Fruit fly (Drosophila melanogaster) whole organism, embryonic: Measurements from ENCODE around the gene CG1785.

Experiments used
- Antp ChIP-seq: fragments of 200-800 bp; sonication (Bioruptor generic); optimal IDR thresholded peaks from 3 replicates; lab custom pipeline; 2016; ENCODE audit warnings: missing biosample characterization, missing genetic modification characterization
- CG11456 ChIP-seq: fragments of 200-800 bp; sonication (Bioruptor generic); IDR thresholded peaks from 3 replicates; pipeline ENCODE4 v1.3.6; 2022; ENCODE audit warnings: missing biosample characterization, missing genetic modification characterization
- CG14965 ChIP-seq: fragments of 200-800 bp; sonication (Bioruptor generic); optimal IDR thresholded peaks from 2 replicates; lab custom pipeline; 2016; ENCODE audit warnings: missing biosample characterization, missing genetic modification characterization, borderline replicate concordance
- CG15601 ChIP-seq: fragments of 200-800 bp; sonication (Bioruptor generic); optimal IDR thresholded peaks from 3 replicates; lab custom pipeline; 2019; ENCODE audit warnings: missing biosample characterization, mild to moderate bottlenecking, missing genetic modification characterization, moderate library complexity
- CG1602 ChIP-seq: fragments of 200-800 bp; sonication (Bioruptor generic); optimal IDR thresholded peaks from 3 replicates; lab custom pipeline; 2016; ENCODE audit warnings: missing biosample characterization, missing genetic modification characterization
- CG1603 ChIP-seq: fragments of 200-800 bp; sonication (Bioruptor generic); optimal IDR thresholded peaks from 2 replicates; lab custom pipeline; 2019; ENCODE audit warnings: missing biosample characterization, mild to moderate bottlenecking, missing genetic modification characterization, moderate library complexity
- CG2199 ChIP-seq: fragments of 200-800 bp; sonication (Bioruptor generic); IDR thresholded peaks from 3 replicates; pipeline ENCODE4 v1.3.6; 2022; ENCODE audit warnings: missing biosample characterization, missing genetic modification characterization
- CG2712 ChIP-seq: fragments of 200-800 bp; optimal IDR thresholded peaks from 3 replicates; lab custom pipeline; 2019; ENCODE audit warnings: missing biosample characterization, mild to moderate bottlenecking, missing genetic modification characterization, moderate library complexity
- CG31365 ChIP-seq: fragments of 200-800 bp; sonication (Bioruptor generic); optimal IDR thresholded peaks from 2 replicates; lab custom pipeline; 2018; ENCODE audit warnings: missing biosample characterization, mild to moderate bottlenecking, missing genetic modification characterization
- CG31441 ChIP-seq: fragments of 200-800 bp; sonication (Bioruptor generic); IDR thresholded peaks from 2 replicates; pipeline ENCODE4 v1.3.6; 2022; ENCODE audit warnings: missing biosample characterization, missing genetic modification characterization
- CG4328 ChIP-seq: fragments of 200-800 bp; sonication (Bioruptor generic); optimal IDR thresholded peaks from 3 replicates; lab custom pipeline; 2017; ENCODE audit warnings: missing biosample characterization, missing genetic modification reagents, missing genetic modification characterization
- CG4730 ChIP-seq: fragments of 200-800 bp; sonication (Bioruptor generic); IDR thresholded peaks from 2 replicates; pipeline ENCODE4 v1.3.6; 2022; ENCODE audit warnings: missing biosample characterization, missing genetic modification characterization
- CG4854 ChIP-seq: fragments of 200-800 bp; sonication (Bioruptor generic); optimal IDR thresholded peaks from 2 replicates; lab custom pipeline; 2016; ENCODE audit warnings: missing biosample characterization, missing genetic modification characterization, inconsistent platforms
- CG6254 ChIP-seq: fragments of 200-800 bp; sonication (Bioruptor generic); optimal IDR thresholded peaks from 3 replicates; lab custom pipeline; 2017; ENCODE audit warnings: mild to moderate bottlenecking, missing biosample characterization, missing genetic modification reagents, missing genetic modification characterization
- CG7357 ChIP-seq: fragments of 200-800 bp; sonication (Bioruptor generic); IDR thresholded peaks from 3 replicates; pipeline ENCODE4 v1.3.6; 2022; ENCODE audit warnings: missing biosample characterization, missing genetic modification characterization
- CG7786 ChIP-seq: fragments of 200-800 bp; sonication (Bioruptor generic); optimal IDR thresholded peaks from 2 replicates; lab custom pipeline; 2016; ENCODE audit warnings: missing biosample characterization, missing genetic modification characterization
- CG7987 ChIP-seq: fragments of 200-800 bp; sonication (Bioruptor generic); optimal IDR thresholded peaks from 2 replicates; lab custom pipeline; 2018; ENCODE audit warnings: missing biosample characterization, mild to moderate bottlenecking, missing genetic modification characterization, moderate library complexity
- CG9797 ChIP-seq: fragments of 200-800 bp; sonication (Bioruptor generic); optimal IDR thresholded peaks from 3 replicates; lab custom pipeline; 2018; ENCODE audit warnings: missing biosample characterization, mild to moderate bottlenecking, missing genetic modification characterization
- CkIIα-i1 ChIP-seq: fragments of 200-800 bp; sonication (Bioruptor generic); IDR thresholded peaks from 2 replicates; pipeline ENCODE4 v1.3.6; 2022; ENCODE audit warnings: missing biosample characterization, missing genetic modification characterization
- D ChIP-seq, 2 experiments: fragments of 200-800 bp in 1 of 2; fragments of >200 bp in 1 of 2; sonication (Bioruptor generic) in 1 of 2; optimal IDR thresholded peaks; 2 replicates in 1 of 2; 3 replicates in 1 of 2; lab custom pipeline; 2017; ENCODE audit warnings: mild to moderate bottlenecking in 1 of 2, missing biosample characterization in 1 of 2, missing genetic modification characterization in 1 of 2, missing genetic modification reagents in 1 of 2
- Dek ChIP-seq: fragments of 200-800 bp; sonication (Bioruptor generic); optimal IDR thresholded peaks from 3 replicates; lab custom pipeline; 2019; ENCODE audit warnings: missing biosample characterization, mild to moderate bottlenecking, missing genetic modification characterization, moderate library complexity
- E2f1 ChIP-seq: fragments of 200-800 bp; sonication (Bioruptor generic); IDR thresholded peaks from 2 replicates; pipeline ENCODE4 v1.3.6; 2022; ENCODE audit warnings: missing biosample characterization, missing genetic modification characterization
- Ets97D ChIP-seq: fragments of 200-800 bp; sonication (Bioruptor generic); optimal IDR thresholded peaks from 3 replicates; lab custom pipeline; 2016; ENCODE audit warnings: missing biosample characterization, missing genetic modification characterization
- Fer1 ChIP-seq: fragments of 200-800 bp; sonication (Bioruptor generic); optimal IDR thresholded peaks from 2 replicates; lab custom pipeline; 2017; ENCODE audit warnings: missing biosample characterization, mild to moderate bottlenecking, missing genetic modification characterization
- HLHmδ ChIP-seq: fragments of 200-800 bp; sonication (Bioruptor generic); optimal IDR thresholded peaks from 2 replicates; lab custom pipeline; 2018; ENCODE audit warnings: missing biosample characterization, mild to moderate bottlenecking, missing genetic modification characterization, moderate library complexity
- Hmr ChIP-seq: fragments of 200-800 bp; sonication (Bioruptor generic); optimal IDR thresholded peaks from 3 replicates; lab custom pipeline; 2017; ENCODE audit warnings: mild to moderate bottlenecking, missing biosample characterization, missing genetic modification reagents, missing genetic modification characterization
- Hr51 ChIP-seq, 2 experiments: fragments of 200-800 bp; sonication (Bioruptor generic); optimal IDR thresholded peaks; 2 replicates in 1 of 2; 3 replicates in 1 of 2; lab custom pipeline; 2016 to 2018; ENCODE audit warnings: missing biosample characterization in 2 of 2, missing genetic modification characterization in 2 of 2, mild to moderate bottlenecking in 1 of 2, moderate library complexity in 1 of 2
- Jarid2 ChIP-seq: fragments of 200-800 bp; sonication (Bioruptor generic); optimal IDR thresholded peaks from 3 replicates; lab custom pipeline; 2017; ENCODE audit warnings: mild to moderate bottlenecking, missing biosample characterization, missing genetic modification reagents, missing genetic modification characterization
- MBD-R2 ChIP-seq: fragments of 200-800 bp; sonication (Bioruptor generic); IDR thresholded peaks from 2 replicates; pipeline ENCODE4 v1.3.6; 2022; ENCODE audit warnings: missing biosample characterization, missing genetic modification characterization
- NC2β ChIP-seq: fragments of 200-800 bp; sonication (Bioruptor generic); optimal IDR thresholded peaks from 2 replicates; lab custom pipeline; 2016; ENCODE audit warnings: missing biosample characterization, missing genetic modification characterization
- PHDP ChIP-seq: fragments of 200-800 bp; sonication (Bioruptor generic); optimal IDR thresholded peaks from 3 replicates; lab custom pipeline; 2018; ENCODE audit warnings: missing biosample characterization, mild to moderate bottlenecking, missing genetic modification characterization, moderate library complexity
- Rfx ChIP-seq: fragments of 200-800 bp; sonication (Bioruptor generic); IDR thresholded peaks from 2 replicates; pipeline ENCODE4 v1.3.6; 2022; ENCODE audit warnings: missing biosample characterization, missing genetic modification characterization
- Sox100B ChIP-seq: fragments of 200-800 bp; sonication (Bioruptor generic); optimal IDR thresholded peaks from 3 replicates; lab custom pipeline; 2018; ENCODE audit warnings: missing biosample characterization, mild to moderate bottlenecking, missing genetic modification characterization
- Sry-β ChIP-seq: fragments of 200-800 bp; sonication (Bioruptor generic); optimal IDR thresholded peaks from 2 replicates; lab custom pipeline; 2018; ENCODE audit warnings: missing biosample characterization, mild to moderate bottlenecking, missing genetic modification characterization, moderate library complexity
- Ssrp ChIP-seq: fragments of 200-800 bp; sonication (Bioruptor generic); optimal IDR thresholded peaks from 2 replicates; lab custom pipeline; 2018; ENCODE audit warnings: missing biosample characterization, mild to moderate bottlenecking, missing genetic modification characterization, moderate library complexity
- Xrp1 ChIP-seq: fragments of 200-800 bp; sonication (Bioruptor generic); IDR thresholded peaks from 2 replicates; pipeline ENCODE4 v1.3.6; 2022; ENCODE audit warnings: missing biosample characterization, missing genetic modification characterization
- ara ChIP-seq: fragments of 200-800 bp; sonication (Bioruptor generic); IDR thresholded peaks from 2 replicates; pipeline ENCODE4 v1.3.6; 2022; ENCODE audit warnings: missing biosample characterization, missing genetic modification characterization
- bbx ChIP-seq: fragments of 200-800 bp; sonication (Bioruptor generic); IDR thresholded peaks from 2 replicates; pipeline ENCODE4 v1.3.6; 2022; ENCODE audit warnings: missing biosample characterization, missing genetic modification characterization; ENCODE audit not compliant: partially characterized antibody
- ewg ChIP-seq: fragments of 200-800 bp; sonication (Bioruptor generic); optimal IDR thresholded peaks from 3 replicates; lab custom pipeline; 2017; ENCODE audit warnings: mild to moderate bottlenecking, missing biosample characterization, missing genetic modification reagents, missing genetic modification characterization
- eyg ChIP-seq: fragments of 200-800 bp; sonication (Bioruptor generic); optimal IDR thresholded peaks from 3 replicates; lab custom pipeline; 2016; ENCODE audit warnings: missing biosample characterization, missing genetic modification characterization
- gfzf ChIP-seq: fragments of 200-800 bp; sonication (Bioruptor generic); optimal IDR thresholded peaks from 2 replicates; lab custom pipeline; 2016; ENCODE audit warnings: missing biosample characterization, mild to moderate bottlenecking, missing genetic modification characterization, moderate library complexity
- ind ChIP-seq: fragments of 200-800 bp; sonication (Bioruptor generic); optimal IDR thresholded peaks from 3 replicates; lab custom pipeline; 2016; ENCODE audit warnings: missing biosample characterization, missing genetic modification characterization
- kah ChIP-seq: fragments of 200-800 bp; sonication (Bioruptor generic); optimal IDR thresholded peaks from 2 replicates; lab custom pipeline; 2018; ENCODE audit warnings: missing biosample characterization, mild to moderate bottlenecking, missing genetic modification characterization
- phol ChIP-seq: fragments of 200-800 bp; sonication (Bioruptor generic); optimal IDR thresholded peaks from 3 replicates; lab custom pipeline; 2018; ENCODE audit warnings: missing biosample characterization, mild to moderate bottlenecking, missing genetic modification characterization, moderate library complexity
- sisA ChIP-seq: fragments of 200-800 bp; sonication (Bioruptor generic); IDR thresholded peaks from 2 replicates; pipeline ENCODE4 v1.3.6; 2022; ENCODE audit warnings: missing biosample characterization, missing genetic modification characterization
- tap ChIP-seq: fragments of 200-800 bp; optimal IDR thresholded peaks from 3 replicates; lab custom pipeline; 2019; ENCODE audit warnings: missing biosample characterization, mild to moderate bottlenecking, missing genetic modification characterization, moderate library complexity
- vfl ChIP-seq: fragments of 200-800 bp; sonication (Bioruptor generic); optimal IDR thresholded peaks from 2 replicates; lab custom pipeline; 2016; ENCODE audit warnings: missing biosample characterization, missing genetic modification characterization
- vvl ChIP-seq: fragments of 200-800 bp; sonication (Bioruptor generic); IDR thresholded peaks from 2 replicates; pipeline ENCODE4 v1.3.6; 2022; ENCODE audit warnings: missing biosample characterization, missing genetic modification characterization
- zfh1 ChIP-seq: fragments of 200-800 bp; sonication (Bioruptor generic); IDR thresholded peaks from 3 replicates; pipeline ENCODE4 v1.3.6; 2022; ENCODE audit warnings: missing biosample characterization, missing genetic modification characterization

Gene CG1785

DNA sequence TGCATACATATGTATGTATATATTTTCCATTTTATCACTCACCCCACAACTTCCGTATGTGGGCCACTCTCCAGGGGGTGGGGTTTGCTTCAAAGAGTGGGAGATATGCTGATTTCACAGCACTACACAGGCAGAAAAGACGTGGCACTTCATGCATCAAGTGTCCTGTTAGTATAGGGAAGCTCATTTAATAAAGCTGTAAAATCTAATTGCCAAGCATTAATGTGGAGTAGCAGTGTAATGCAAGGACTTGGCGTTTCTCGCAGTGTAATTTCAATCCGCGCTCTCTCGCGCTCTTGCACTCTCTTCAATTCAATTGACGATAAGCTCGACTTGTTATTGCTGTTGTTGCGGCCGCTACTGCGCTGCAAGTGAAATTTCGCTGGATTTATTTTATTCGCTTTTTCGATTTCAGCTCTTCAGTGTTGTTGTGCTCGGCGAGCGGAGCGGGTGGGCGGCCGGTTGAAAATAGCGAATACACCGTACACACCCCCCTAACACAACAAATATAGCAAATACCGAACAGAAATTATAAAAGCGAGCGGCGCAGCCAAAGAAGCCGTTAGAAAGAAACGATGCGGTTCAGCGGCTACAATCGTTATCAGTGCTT lies 5.4 kb upstream of the CG1785 start, which contains the start of gene Hexo2 (continued):
- TF ChIP-seq CG2712 (tag; lab: Kevin White, UChicago) (peak; percentile 94), PHDP (peak; percentile 86), Antp (GFP tag; lab: Kevin White, UChicago) (peak; percentile 98), MBD-R2 (GFP tag; lab: Robert Waterston, UW) (peak; percentile 60; the same call in 1 of the 2 replicates), CG14965 (GFP tag; lab: Kevin White, UChicago) (peak; percentile 80), CG11456 (GFP tag; lab: Robert Waterston, UW) (peak; percentile 95), E2f1 (GFP tag; lab: Robert Waterston, UW) (peak; percentile 93), gfzf (GFP tag; lab: Kevin White, UChicago) (peak; percentile 5), Sry-β (GFP tag; lab: Kevin White, UChicago) (peak; percentile 44), CG1603 (peak; percentile 97), NC2β (GFP tag; lab: Kevin White, UChicago) (peak; percentile 93), CG4854 (GFP tag; lab: Kevin White, UChicago) (peak; percentile 86), kah (GFP tag; lab: Kevin White, UChicago) (peak; percentile 81), phol (tag; lab: Kevin White, UChicago) (peak; percentile 93), ewg (GFP tag; lab: Kevin White, UChicago) (peak; percentile 93), ind (GFP tag; lab: Kevin White, UChicago) (peak; percentile 94), CG6254 (peak; percentile 88), CG4328 (peak; percentile 63), Sox100B (peak; percentile 89), CG15601 (peak; percentile 87), vvl (peak; percentile 99), zfh1 (peak; percentile 98), CG31441 (peak; percentile 94), CG31365 (tag; lab: Kevin White, UChicago) (peak; percentile 80), CG7357 (GFP tag; lab: Robert Waterston, UW) (peak; percentile 84; the same call in 2 of the 3 replicates), bbx (no peak), Fer1 (GFP tag; lab: Kevin White, UChicago) (peak; percentile 85), CG7987 (GFP tag; lab: Kevin White, UChicago) (peak; percentile 70), CG9797 (GFP tag; lab: Kevin White, UChicago) (peak; percentile 8), sisA (GFP tag; lab: Robert Waterston, UW) (peak; percentile 98), CG1602 (GFP tag; lab: Kevin White, UChicago) (peak; percentile 90), Hr51 (GFP tag; optimal IDR thresholded peaks at IDR 0.05; lab: Kevin White, UChicago) (peak; percentile 79 to 91), ara (peak; percentile 96), eyg (GFP tag; lab: Kevin White, UChicago) (peak; percentile 88), HLHmδ (GFP tag; lab: Kevin White, UChicago) (no peak), Hmr (peak; percentile 76), CG4730 (GFP tag; lab: Robert Waterston, UW) (peak; percentile 92), CG2199 (peak; percentile 97), Ssrp (tag; lab: Kevin White, UChicago) (peak; percentile 90), D (optimal IDR thresholded peaks at IDR 0.05; lab: Kevin White, UChicago) (no peak), D (GFP tag; optimal IDR thresholded peaks at IDR 0.05; lab: Kevin White, UChicago) (peak; percentile 94), Dek (peak; percentile 85), tap (tag; lab: Kevin White, UChicago) (peak; percentile 90), CkIIα-i1 (GFP tag; lab: Robert Waterston, UW) (peak; percentile 79; the same call in 1 of the 2 replicates), CG7786 (GFP tag; lab: Kevin White, UChicago) (peak; percentile 88), Rfx (GFP tag; lab: Robert Waterston, UW) (peak; percentile 92), Ets97D (peak; percentile 61), Jarid2 (peak; percentile 57), Xrp1 (peak; percentile 96), vfl (GFP tag; lab: Kevin White, UChicago) (peak; percentile 68)
